Fruit fly (Drosophila melanogaster): ENCODE results near the gene CG14671.

The CG14671 gene

DNA sequence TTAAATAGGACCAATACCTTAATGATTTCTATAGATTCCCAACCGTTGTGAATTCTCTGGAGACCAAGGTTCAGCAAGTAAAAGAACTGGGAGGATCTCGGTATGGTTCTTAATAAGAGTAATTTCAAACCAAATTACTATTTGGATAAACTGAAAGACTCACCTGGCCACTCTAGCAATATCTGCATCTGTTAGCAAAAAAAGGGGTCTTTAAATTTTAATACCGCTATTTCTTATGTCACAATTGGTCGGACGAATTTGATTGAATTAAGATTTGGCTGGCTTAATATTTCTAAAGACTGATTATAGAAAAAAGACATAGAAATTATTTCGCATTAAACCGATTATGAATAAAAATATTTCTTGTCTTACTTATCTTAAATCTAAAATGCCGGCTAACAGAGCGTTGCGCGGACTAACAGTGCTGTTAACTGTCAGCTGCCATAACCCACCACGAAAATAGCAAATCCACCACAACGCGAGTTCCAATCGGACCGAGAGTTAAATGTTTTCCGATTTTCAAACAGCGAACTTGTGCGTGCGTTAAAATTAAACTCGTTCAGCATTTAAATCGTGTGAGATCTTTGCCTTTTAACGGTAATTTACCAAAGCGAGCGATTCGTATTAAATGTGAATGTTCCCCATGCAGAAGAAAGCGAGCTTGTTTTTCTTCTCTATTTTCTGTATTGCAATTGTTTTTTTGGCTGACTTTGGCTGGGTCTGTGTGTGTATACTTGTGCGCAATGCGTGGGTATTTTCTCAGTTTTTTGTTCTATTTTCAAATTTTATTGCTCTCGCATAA, 6.2 kb upstream of the CG14671 start, which contains the start of gene CRMP (continued):
- peak; percentile 92 for TF ChIP-seq grn (GFP tag; optimal IDR thresholded peaks at IDR 0.05)
- TF ChIP-seq MESR4 (GFP tag; optimal IDR thresholded peaks at IDR 0.05), result peak; percentile 66
- no peak for TF ChIP-seq CG10209 (GFP tag; optimal IDR thresholded peaks at IDR 0.05)
- no peak for TF ChIP-seq org-1 (GFP tag; optimal IDR thresholded peaks at IDR 0.05)
- TF ChIP-seq trem (tag; optimal IDR thresholded peaks at IDR 0.05), result no peak
- no peak for TF ChIP-seq CG6854 (GFP tag; optimal IDR thresholded peaks at IDR 0.05)
- TF ChIP-seq CG17829 (tag; optimal IDR thresholded peaks at IDR 0.05), result peak; percentile 24
- peak; percentile 21 for TF ChIP-seq CG18262 (tag; optimal IDR thresholded peaks at IDR 0.05)
- no peak for TF ChIP-seq exex (tag; optimal IDR thresholded peaks at IDR 0.05)
- peak; percentile 7 for TF ChIP-seq sens (GFP tag)
- peak; percentile 49; the same call in 1 of the 4 replicates for TF ChIP-seq Dll (GFP tag; IDR thresholded peaks at IDR 0.05; ENCODE audit: partially characterized antibody)
- TF ChIP-seq YL-1 (GFP tag; optimal IDR thresholded peaks at IDR 0.05), result peak; percentile 69
- TF ChIP-seq CG9727 (GFP tag; optimal IDR thresholded peaks at IDR 0.05), result no peak
- peak; percentile 62 for TF ChIP-seq sqz (GFP tag; optimal IDR thresholded peaks at IDR 0.05)
- peak; percentile 38 for TF ChIP-seq CG15479 (GFP tag; optimal IDR thresholded peaks at IDR 0.05)
- peak; percentile 89 for TF ChIP-seq CG32767 (GFP tag; IDR thresholded peaks at IDR 0.05)

DNA sequence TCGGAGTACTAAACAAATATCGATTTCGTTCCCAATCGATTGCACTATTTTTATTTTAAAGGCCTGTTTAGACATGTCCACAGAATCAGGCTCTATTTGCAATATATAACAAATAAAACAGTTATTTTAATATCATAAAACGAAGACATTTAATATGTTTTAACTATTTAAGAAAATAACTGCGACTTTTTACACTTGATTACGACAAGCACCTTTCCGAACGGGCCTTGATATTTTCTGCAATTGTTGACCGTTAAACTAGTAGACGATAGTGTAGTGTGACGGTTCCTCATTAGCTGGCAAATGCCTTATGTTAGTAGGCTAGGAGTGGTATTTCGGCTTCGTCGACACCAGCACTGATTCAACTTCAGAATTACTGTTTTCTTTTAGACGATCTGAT, 4.0 kb upstream of the CG14671 start, which contains the start of the genes CG2931 and Rheb:
Gene CG2931, minus strand, starts transcription at position 26 of the 400 bp plus-strand sequence.
Gene Rheb, plus strand, starts transcription at position 332 of the 400 bp plus-strand sequence.
- TF ChIP-seq CG7271 (tag; optimal IDR thresholded peaks at IDR 0.05), result peak; percentile 57
- TF ChIP-seq peb (GFP tag; IDR thresholded peaks at IDR 0.05), result peak; percentile 47
- no peak for TF ChIP-seq sqz (GFP tag; optimal IDR thresholded peaks at IDR 0.05)
- TF ChIP-seq pfk (GFP tag; optimal IDR thresholded peaks at IDR 0.05), result no peak
- no peak for TF ChIP-seq Asciz (GFP tag; optimal IDR thresholded peaks at IDR 0.05)
- no peak for TF ChIP-seq cad (GFP tag; optimal IDR thresholded peaks at IDR 0.05)
- TF ChIP-seq zfh2 (GFP tag; optimal IDR thresholded peaks at IDR 0.05), result peak; percentile 72
- peak; percentile 62 for TF ChIP-seq zen (tag; optimal IDR thresholded peaks at IDR 0.05)
- TF ChIP-seq CG4617 (GFP tag; optimal IDR thresholded peaks at IDR 0.05; ENCODE audit: borderline replicate concordance), result peak; percentile 87
- peak; percentile 58 for TF ChIP-seq CG7839 (tag; optimal IDR thresholded peaks at IDR 0.05)
- TF ChIP-seq en (GFP tag; optimal IDR thresholded peaks at IDR 0.05), result peak; percentile 2
- peak; percentile 92 for TF ChIP-seq gfzf (GFP tag; optimal IDR thresholded peaks at IDR 0.05)
- TF ChIP-seq ATbp (GFP tag; optimal IDR thresholded peaks at IDR 0.05), result no peak
- TF ChIP-seq oc (tag; optimal IDR thresholded peaks at IDR 0.05), result no peak
- TF ChIP-seq CG1233 (GFP tag; optimal IDR thresholded peaks at IDR 0.05), result no peak
- peak; percentile 72 for TF ChIP-seq MBD-R2 (GFP tag; IDR thresholded peaks at IDR 0.05)
- TF ChIP-seq CG4328 (GFP tag; optimal IDR thresholded peaks at IDR 0.05), result no peak
- TF ChIP-seq Rfx (GFP tag; IDR thresholded peaks at IDR 0.05), result peak; percentile 81
- no peak; the same call in 2 of the 3 replicates for TF ChIP-seq zen2 (GFP tag; IDR thresholded peaks at IDR 0.05; ENCODE audit: partially characterized antibody)
- TF ChIP-seq CHES-1-like (GFP tag; optimal IDR thresholded peaks at IDR 0.05), result no peak
- peak; percentile 66 for TF ChIP-seq CG2129 (GFP tag; IDR thresholded peaks at IDR 0.05; ENCODE audit: partially characterized antibody)
- peak; percentile 26 for TF ChIP-seq Sox100B (GFP tag; optimal IDR thresholded peaks at IDR 0.05)
- no peak for TF ChIP-seq org-1 (GFP tag; optimal IDR thresholded peaks at IDR 0.05)
- TF ChIP-seq gcm (GFP tag; optimal IDR thresholded peaks at IDR 0.05), result peak; percentile 46
- TF ChIP-seq GATAe (GFP tag; conservative IDR thresholded peaks at IDR 0.05), result no peak
- TF ChIP-seq ranshi (GFP tag; IDR thresholded peaks at IDR 0.05), result 0 out of 2 replicates have a peak, but pooled peaks have one; percentile 51
- peak; percentile 28 for TF ChIP-seq Bdp1 (GFP tag; optimal IDR thresholded peaks at IDR 0.05)
- TF ChIP-seq CG6175 (GFP tag; IDR thresholded peaks at IDR 0.05), result no peak
- TF ChIP-seq btn (GFP tag; optimal IDR thresholded peaks at IDR 0.05), result no peak
- TF ChIP-seq dm (GFP tag; optimal IDR thresholded peaks at IDR 0.05), result peak; percentile 16
- TF ChIP-seq Fer2 (tag; optimal IDR thresholded peaks at IDR 0.05), result peak; percentile 34
- peak; percentile 72 for TF ChIP-seq B-H2 (GFP tag; optimal IDR thresholded peaks at IDR 0.05)
- no peak for TF ChIP-seq run (tag; optimal IDR thresholded peaks at IDR 0.05)
- TF ChIP-seq CG34224 (GFP tag; IDR thresholded peaks at IDR 0.05; ENCODE audit: partially characterized antibody), result peak; percentile 68
